Worm (Caenorhabditis elegans) whole organism, dauer: ENCODE measurements around the gene del-7.

ENCODE experiments used
- unc-62 ChIP-seq: sonication (generic microtip); optimal IDR thresholded peaks from 2 replicates; lab custom pipeline; 2017; ENCODE audit warnings: missing biosample characterization, missing genetic modification reagents, missing genetic modification characterization

The del-7 gene

DNA sequence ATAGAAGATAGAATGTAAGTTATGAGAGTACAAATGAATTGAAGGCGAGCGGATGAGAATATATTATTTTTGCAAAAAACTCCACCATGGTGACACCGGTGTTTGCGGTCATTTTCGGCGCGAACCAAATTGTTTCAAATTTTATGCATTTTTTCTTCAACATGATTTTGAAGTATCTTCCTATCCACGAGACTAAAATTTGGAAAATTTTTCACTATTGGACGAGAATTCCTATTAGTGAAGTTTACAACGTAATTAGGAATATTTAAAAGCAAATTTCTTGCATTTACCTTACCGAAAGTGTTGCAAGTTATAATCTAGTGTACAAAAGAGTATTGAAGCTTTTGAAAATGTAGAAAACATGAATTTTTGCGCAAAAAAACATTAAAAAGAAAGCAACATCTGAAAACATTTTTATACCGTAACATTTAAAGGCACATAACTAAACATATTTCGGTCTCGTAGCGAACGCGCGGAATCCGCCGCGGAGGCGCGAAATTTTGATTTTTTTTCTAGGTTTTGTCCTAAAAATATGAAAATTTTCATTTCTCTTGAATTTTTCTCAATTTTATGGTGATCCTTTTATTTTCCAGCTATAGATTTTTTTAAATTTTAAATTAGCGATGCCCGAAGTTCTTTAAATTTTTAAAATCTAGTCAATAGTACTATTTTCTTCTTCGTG lies 36.4 kb downstream of the del-7 start, which contains the start of gene sgo-1:
TSS of gene sgo-1 (minus strand) at position 51 of the 682 bp plus-strand sequence.
- no peak for TF ChIP-seq unc-62 (GFP tag; lab: Kevin White, UChicago)

DNA sequence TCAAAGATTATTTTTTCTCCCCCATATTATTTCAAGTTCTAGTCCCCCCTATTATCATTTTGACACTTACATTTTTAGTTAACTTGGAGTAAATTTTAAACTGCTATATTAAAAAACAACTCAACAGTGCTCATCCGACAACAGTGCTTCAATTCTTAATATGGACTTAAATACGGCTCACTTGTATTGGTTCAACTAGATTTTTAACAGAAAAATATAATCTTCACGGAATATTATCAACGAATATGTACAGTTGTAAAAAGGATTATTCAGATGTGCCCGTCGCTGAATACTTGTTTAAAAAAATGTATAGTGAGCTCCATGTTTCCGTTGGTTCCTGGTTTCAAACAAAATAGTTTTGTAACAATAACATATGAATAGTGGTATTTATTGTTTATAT lies 40.1 kb downstream of the del-7 start:
- TF ChIP-seq unc-62 (GFP tag; lab: Kevin White, UChicago) = no peak

DNA sequence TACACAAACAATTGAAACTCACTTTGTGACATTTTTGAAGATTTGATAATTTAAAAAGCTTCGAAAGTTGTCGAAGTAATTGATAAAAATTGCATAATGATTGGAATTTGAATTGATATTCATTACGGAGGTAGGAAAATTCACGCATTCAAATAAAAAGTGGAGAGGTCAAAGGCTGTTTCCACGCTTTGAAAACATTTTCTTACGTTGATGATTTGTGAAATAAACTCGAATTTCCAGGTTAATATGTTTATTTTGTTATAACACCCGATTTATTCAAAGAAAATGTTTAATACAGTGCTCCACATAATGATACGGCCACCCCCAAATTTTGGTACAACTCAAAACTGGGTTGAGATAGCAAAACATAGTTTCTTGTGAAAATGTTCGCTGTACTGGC lies 43.0 kb downstream of the del-7 start, which contains the start of gene C33H5.16:
TSS of gene C33H5.16 (minus strand) at position 101 of the 400 bp plus-strand sequence.
- TF ChIP-seq unc-62 (GFP tag; lab: Kevin White, UChicago) = no peak

DNA sequence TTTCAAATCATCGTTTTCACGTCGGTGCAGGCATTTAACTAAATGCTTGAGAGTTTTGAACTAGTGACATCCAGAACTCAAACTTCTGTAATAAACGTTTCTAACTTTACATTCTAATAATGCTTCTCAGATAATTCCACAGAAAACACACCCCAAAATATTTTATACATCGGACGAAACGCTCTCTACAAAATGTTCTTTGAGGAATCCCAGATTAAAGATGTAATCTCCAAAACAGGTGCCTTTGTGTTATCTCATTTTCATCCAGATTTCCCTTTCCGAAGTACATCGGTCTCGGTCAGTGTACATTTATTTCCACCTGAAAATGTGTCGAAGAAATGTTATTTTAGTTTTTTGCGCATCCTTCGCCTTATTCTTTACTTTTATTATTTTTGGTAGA lies 44.5 kb downstream of the del-7 start, which contains the start of gene C33H5.2:
TSS of gene C33H5.2 (plus strand) at position 301 of the 400 bp plus-strand sequence.
- TF ChIP-seq unc-62 (GFP tag; lab: Kevin White, UChicago) = no peak

DNA sequence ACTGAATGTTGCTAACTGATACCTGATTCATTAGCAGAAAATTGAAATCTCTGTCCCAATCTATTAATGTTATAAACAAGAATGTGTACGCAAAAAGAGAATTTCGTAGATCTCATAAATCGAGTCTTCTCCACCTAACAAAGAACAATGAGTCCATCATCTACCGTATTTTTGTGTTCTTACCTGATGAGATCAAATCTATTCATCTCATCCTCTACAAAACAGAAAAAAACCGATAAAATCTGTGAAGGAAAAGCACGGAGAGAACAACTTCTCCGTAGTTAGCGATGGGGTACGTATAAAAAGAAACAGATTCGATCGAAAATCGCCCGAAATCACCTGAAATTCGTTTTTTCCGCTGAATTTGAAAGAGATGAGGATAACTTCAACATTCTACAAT lies 48.4 kb downstream of the del-7 start, which contains the start of gene C33H5.1:
TSS of gene C33H5.1 (plus strand) at position 330 of the 400 bp plus-strand sequence.
- TF ChIP-seq unc-62 (GFP tag; lab: Kevin White, UChicago) = no peak
